Fruit fly (Drosophila melanogaster): ENCODE results near the gene CG12121.

Gene CG12121

dm6 chrX:9193604-9194003 lies 38.6 kb downstream of the CG12121 start, which contains the start of gene CG12106 (continued):
- TF ChIP-seq Tbp (GFP tag; optimal IDR thresholded peaks at IDR 0.05): no peak
- TF ChIP-seq eyg (GFP tag; optimal IDR thresholded peaks at IDR 0.05): no peak
- TF ChIP-seq CG8765 (GFP tag; IDR thresholded peaks at IDR 0.05): no peak
- no peak for TF ChIP-seq Blimp-1 (GFP tag; optimal IDR thresholded peaks at IDR 0.05)
- peak; percentile 11 for TF ChIP-seq jumu (GFP tag; optimal IDR thresholded peaks at IDR 0.05)
- TF ChIP-seq fd96Cb (tag; optimal IDR thresholded peaks at IDR 0.05): peak; percentile 37
- no peak for TF ChIP-seq CG16815 (GFP tag; optimal IDR thresholded peaks at IDR 0.05)
- no peak for TF ChIP-seq bigmax (GFP tag; optimal IDR thresholded peaks at IDR 0.05)
- TF ChIP-seq CG11093 (GFP tag; IDR thresholded peaks at IDR 0.05): no peak
- no peak for TF ChIP-seq CG4282 (GFP tag; optimal IDR thresholded peaks at IDR 0.05)
- no peak for TF ChIP-seq CG11723 (GFP tag; optimal IDR thresholded peaks at IDR 0.05)
- no peak for TF ChIP-seq CG8281 (tag; optimal IDR thresholded peaks at IDR 0.05)
- no peak for TF ChIP-seq cg (GFP tag; optimal IDR thresholded peaks at IDR 0.05)
- peak; percentile 67 for TF ChIP-seq CG13424 (tag; optimal IDR thresholded peaks at IDR 0.05)
- no peak for TF ChIP-seq zen (tag; optimal IDR thresholded peaks at IDR 0.05)
- peak; percentile 28 for TF ChIP-seq B-H2 (GFP tag; optimal IDR thresholded peaks at IDR 0.05)
- TF ChIP-seq da (GFP tag; optimal IDR thresholded peaks at IDR 0.05): no peak
- TF ChIP-seq Asciz (GFP tag; optimal IDR thresholded peaks at IDR 0.05): no peak
- no peak for TF ChIP-seq ro (GFP tag; IDR thresholded peaks at IDR 0.05)
- no peak for TF ChIP-seq hth (optimal IDR thresholded peaks at IDR 0.05)
- TF ChIP-seq CG12236 (GFP tag; optimal IDR thresholded peaks at IDR 0.05): no peak
- 0 out of 2 replicates have a peak, but pooled peaks have one; percentile 13 for TF ChIP-seq sob (GFP tag; IDR thresholded peaks at IDR 0.05)
- TF ChIP-seq CG16813 (GFP tag; IDR thresholded peaks at IDR 0.05; ENCODE audit: partially characterized antibody): no peak
- peak; percentile 30 for TF ChIP-seq CG14710 (tag; optimal IDR thresholded peaks at IDR 0.05)
- TF ChIP-seq CG4730 (GFP tag; IDR thresholded peaks at IDR 0.05): no peak
- TF ChIP-seq CG14014 (GFP tag; IDR thresholded peaks at IDR 0.05): 0 out of 2 replicates have a peak, but pooled peaks have one; percentile 36
- no peak for TF ChIP-seq CG6272 (GFP tag; IDR thresholded peaks at IDR 0.05)
- no peak for TF ChIP-seq Hr78 (GFP tag; optimal IDR thresholded peaks at IDR 0.05)
- TF ChIP-seq corto (GFP tag; optimal IDR thresholded peaks at IDR 0.05): no peak
- TF ChIP-seq Elba2 (GFP tag; optimal IDR thresholded peaks at IDR 0.05): no peak
- TF ChIP-seq Mes4 (GFP tag; optimal IDR thresholded peaks at IDR 0.05): no peak
- TF ChIP-seq CG4424 (GFP tag; optimal IDR thresholded peaks at IDR 0.05): peak; percentile 23
- TF ChIP-seq CG3281 (GFP tag; optimal IDR thresholded peaks at IDR 0.05): peak; percentile 39
- no peak for TF ChIP-seq Lim3 (GFP tag; IDR thresholded peaks at IDR 0.05)
- peak; percentile 3 for TF ChIP-seq CG2116 (GFP tag; optimal IDR thresholded peaks at IDR 0.05)
- TF ChIP-seq HmgZ (tag; optimal IDR thresholded peaks at IDR 0.05): peak; percentile 3
- peak; percentile 30 for TF ChIP-seq NC2β (GFP tag; optimal IDR thresholded peaks at IDR 0.05)
- no peak for TF ChIP-seq ERR (GFP tag; optimal IDR thresholded peaks at IDR 0.05)
- no peak for TF ChIP-seq prd (optimal IDR thresholded peaks at IDR 0.05)
- peak; percentile 67 for TF ChIP-seq prd (GFP tag; IDR thresholded peaks at IDR 0.05)
- no peak for TF ChIP-seq zf30C (GFP tag; optimal IDR thresholded peaks at IDR 0.05)
- TF ChIP-seq CG13296 (GFP tag; optimal IDR thresholded peaks at IDR 0.05): peak; percentile 50
- no peak for TF ChIP-seq emc (GFP tag; optimal IDR thresholded peaks at IDR 0.05)
- peak; percentile 56 for TF ChIP-seq zfh2 (GFP tag; optimal IDR thresholded peaks at IDR 0.05)
- peak; percentile 63 for TF ChIP-seq NfI (GFP tag; optimal IDR thresholded peaks at IDR 0.05)
- no peak for TF ChIP-seq yki (optimal IDR thresholded peaks at IDR 0.05)
- TF ChIP-seq H15 (GFP tag; IDR thresholded peaks at IDR 0.05): no peak
- no peak for TF ChIP-seq toy (GFP tag; IDR thresholded peaks at IDR 0.05)
- TF ChIP-seq Hsf (GFP tag; optimal IDR thresholded peaks at IDR 0.05): peak; percentile 14
- TF ChIP-seq CG2129 (GFP tag; IDR thresholded peaks at IDR 0.05; ENCODE audit: partially characterized antibody): no peak
- peak; percentile 40 for TF ChIP-seq dmrt99B (tag; optimal IDR thresholded peaks at IDR 0.05)
- TF ChIP-seq Atf-2 (GFP tag; optimal IDR thresholded peaks at IDR 0.05): peak; percentile 1
- TF ChIP-seq Myb (GFP tag; optimal IDR thresholded peaks at IDR 0.05): peak; percentile 44

Data from whole organism, embryonic.